Fruit fly (Drosophila melanogaster) whole organism, prepupa: ENCODE measurements around the gene CG7381.

Experiments
- CG10669 ChIP-seq: fragments of 200-800 bp; sonication (Bioruptor generic); optimal IDR thresholded peaks from 3 replicates; lab custom pipeline; 2018; ENCODE audit warnings: missing biosample characterization, mild to moderate bottlenecking, missing genetic modification characterization, moderate library complexity
- CG11294 ChIP-seq: fragments of 200-800 bp; sonication (Bioruptor generic); IDR thresholded peaks from 2 replicates; pipeline ENCODE4 v1.3.6; 2022; ENCODE audit warnings: missing biosample characterization, missing genetic modification characterization
- CG11762 ChIP-seq: fragments of 200-800 bp; sonication (Bioruptor generic); optimal IDR thresholded peaks from 3 replicates; lab custom pipeline; 2016; ENCODE audit warnings: missing biosample characterization, missing genetic modification characterization; ENCODE audit not compliant: insufficient read depth
- CG11902 ChIP-seq: fragments of 200-800 bp; sonication (Bioruptor generic); optimal IDR thresholded peaks from 3 replicates; lab custom pipeline; 2016; ENCODE audit warnings: missing biosample characterization, missing genetic modification characterization
- CG15336 ChIP-seq: fragments of 200-800 bp; sonication (Bioruptor generic); IDR thresholded peaks from 2 replicates; pipeline ENCODE4 v1.3.6; 2022; ENCODE audit warnings: missing biosample characterization, missing genetic modification characterization
- CG1621 ChIP-seq: fragments of 200-800 bp; sonication (Bioruptor generic); optimal IDR thresholded peaks from 3 replicates; lab custom pipeline; 2018; ENCODE audit warnings: missing biosample characterization, mild to moderate bottlenecking, missing genetic modification characterization
- CG16779 ChIP-seq: fragments of 200-800 bp; sonication (Bioruptor generic); optimal IDR thresholded peaks from 3 replicates; lab custom pipeline; 2017; ENCODE audit warnings: missing biosample characterization, mild to moderate bottlenecking, missing genetic modification characterization
- CG3032 ChIP-seq: fragments of 200-800 bp; optimal IDR thresholded peaks from 2 replicates; lab custom pipeline; 2019; ENCODE audit warnings: missing biosample characterization, mild to moderate bottlenecking, missing genetic modification characterization, moderate library complexity
- CG31627 ChIP-seq: fragments of 200-800 bp; sonication (Bioruptor generic); optimal IDR thresholded peaks from 3 replicates; lab custom pipeline; 2016; ENCODE audit warnings: missing biosample characterization, missing genetic modification characterization
- CG32006 ChIP-seq: fragments of 200-800 bp; sonication (Bioruptor generic); optimal IDR thresholded peaks from 3 replicates; lab custom pipeline; 2017; ENCODE audit warnings: missing biosample characterization, mild to moderate bottlenecking, missing genetic modification characterization
- CG34406 ChIP-seq: fragments of 200-800 bp; sonication (Bioruptor generic); optimal IDR thresholded peaks from 3 replicates; lab custom pipeline; 2016; ENCODE audit warnings: missing biosample characterization, missing genetic modification characterization
- CG3919 ChIP-seq: fragments of 200-800 bp; sonication (Bioruptor generic); optimal IDR thresholded peaks from 3 replicates; lab custom pipeline; 2016; ENCODE audit warnings: missing biosample characterization, missing genetic modification characterization
- CG4318 ChIP-seq: fragments of 200-800 bp; sonication (Bioruptor generic); optimal IDR thresholded peaks from 3 replicates; lab custom pipeline; 2017; ENCODE audit warnings: missing biosample characterization, mild to moderate bottlenecking, missing genetic modification characterization
- CG6163 ChIP-seq: fragments of 200-800 bp; sonication (Bioruptor generic); IDR thresholded peaks from 3 replicates; pipeline ENCODE4 v1.3.6; 2022; ENCODE audit warnings: missing biosample characterization, missing genetic modification characterization
- CG6276 ChIP-seq: fragments of 200-800 bp; sonication (Bioruptor generic); optimal IDR thresholded peaks from 2 replicates; lab custom pipeline; 2017; ENCODE audit warnings: missing biosample characterization, mild to moderate bottlenecking, missing genetic modification characterization
- CG6792 ChIP-seq: fragments of 200-800 bp; sonication (Bioruptor generic); optimal IDR thresholded peaks from 3 replicates; lab custom pipeline; 2016; ENCODE audit warnings: missing biosample characterization, missing genetic modification characterization
- CG6854 ChIP-seq: fragments of 200-800 bp; sonication (Bioruptor generic); optimal IDR thresholded peaks from 2 replicates; lab custom pipeline; 2017; ENCODE audit warnings: missing biosample characterization, mild to moderate bottlenecking, missing genetic modification characterization
- CG7368 ChIP-seq: fragments of 200-800 bp; sonication (Bioruptor generic); optimal IDR thresholded peaks from 3 replicates; lab custom pipeline; 2016; ENCODE audit warnings: missing biosample characterization, missing genetic modification characterization
- CG8119 ChIP-seq: fragments of 200-800 bp; sonication (Bioruptor generic); IDR thresholded peaks from 3 replicates; pipeline ENCODE4 v1.3.6; 2022; ENCODE audit warnings: missing biosample characterization, missing genetic modification characterization
- CG8319 ChIP-seq: fragments of 200-800 bp; sonication (Bioruptor generic); optimal IDR thresholded peaks from 3 replicates; lab custom pipeline; 2016; ENCODE audit warnings: missing biosample characterization, missing genetic modification characterization
- CG8632 ChIP-seq: fragments of 200-800 bp; sonication (Bioruptor generic); optimal IDR thresholded peaks from 3 replicates; lab custom pipeline; 2016; ENCODE audit warnings: missing biosample characterization, missing genetic modification characterization
- Eip78C ChIP-seq: fragments of 200-800 bp; sonication (Bioruptor generic); peaks from one replicate; lab custom pipeline; 2016; ENCODE audit warnings: missing biosample characterization, missing genetic modification characterization
- Ets21C ChIP-seq: fragments of 200-800 bp; sonication (Bioruptor generic); optimal IDR thresholded peaks from 3 replicates; lab custom pipeline; 2016; ENCODE audit warnings: missing biosample characterization, missing genetic modification characterization
- Ets96B ChIP-seq: fragments of 200-800 bp; optimal IDR thresholded peaks from 2 replicates; lab custom pipeline; 2019; ENCODE audit warnings: missing biosample characterization, mild to moderate bottlenecking, missing genetic modification characterization, moderate library complexity
- Gug ChIP-seq: fragments of 200-800 bp; sonication (Bioruptor generic); IDR thresholded peaks from 2 replicates; pipeline ENCODE4 v1.3.6; 2022; ENCODE audit warnings: missing biosample characterization, missing genetic modification characterization
- Hr38 ChIP-seq: sonication (Bioruptor generic); optimal IDR thresholded peaks from 2 replicates; lab custom pipeline; 2016; ENCODE audit warnings: missing biosample characterization, missing genetic modification characterization
- Hr39 ChIP-seq: fragments of 200-800 bp; sonication (Bioruptor generic); optimal IDR thresholded peaks from 2 replicates; lab custom pipeline; 2016; ENCODE audit warnings: missing biosample characterization, missing genetic modification characterization
- Hr4 ChIP-seq: fragments of 200-800 bp; sonication (Bioruptor generic); optimal IDR thresholded peaks from 3 replicates; lab custom pipeline; 2016; ENCODE audit warnings: missing biosample characterization, missing genetic modification characterization
- Lpt ChIP-seq: fragments of 200-800 bp; sonication (Bioruptor generic); optimal IDR thresholded peaks from 3 replicates; lab custom pipeline; 2016; ENCODE audit warnings: missing biosample characterization, missing genetic modification characterization
- Met ChIP-seq: fragments of 200-800 bp; sonication (Bioruptor generic); optimal IDR thresholded peaks from 3 replicates; lab custom pipeline; 2016; ENCODE audit warnings: missing biosample characterization, missing genetic modification characterization
- Smox ChIP-seq: fragments of 200-800 bp; sonication (Bioruptor generic); optimal IDR thresholded peaks from 3 replicates; lab custom pipeline; 2016; ENCODE audit warnings: missing biosample characterization, missing genetic modification characterization
- Sox102F ChIP-seq: fragments of 200-800 bp; sonication (Bioruptor generic); optimal IDR thresholded peaks from 2 replicates; lab custom pipeline; 2016; ENCODE audit warnings: missing biosample characterization, mild to moderate bottlenecking, missing genetic modification characterization
- Sox14 ChIP-seq: fragments of 200-800 bp; sonication (Bioruptor generic); optimal IDR thresholded peaks from 3 replicates; lab custom pipeline; 2016; ENCODE audit warnings: missing biosample characterization, missing genetic modification characterization
- achi ChIP-seq: fragments of 200-800 bp; sonication (Bioruptor generic); optimal IDR thresholded peaks from 3 replicates; lab custom pipeline; 2016; ENCODE audit warnings: missing biosample characterization, missing genetic modification characterization
- acj6 ChIP-seq: fragments of 200-800 bp; sonication (Bioruptor generic); optimal IDR thresholded peaks from 3 replicates; lab custom pipeline; 2016; ENCODE audit warnings: missing biosample characterization, missing genetic modification characterization
- cyc ChIP-seq: fragments of 200-800 bp; sonication (Bioruptor generic); optimal IDR thresholded peaks from 3 replicates; lab custom pipeline; 2016; ENCODE audit warnings: missing biosample characterization, missing genetic modification characterization
- dac ChIP-seq: fragments of 200-800 bp; sonication (Bioruptor generic); optimal IDR thresholded peaks from 2 replicates; lab custom pipeline; 2017; ENCODE audit warnings: missing biosample characterization, mild to moderate bottlenecking, missing genetic modification characterization
- dsx ChIP-seq: fragments of 200-800 bp; optimal IDR thresholded peaks from 3 replicates; lab custom pipeline; 2019; ENCODE audit warnings: missing biosample characterization, mild to moderate bottlenecking, missing genetic modification characterization, moderate library complexity; ENCODE audit not compliant: poor library complexity, severe bottlenecking
- eg ChIP-seq: fragments of 200-800 bp; sonication (Bioruptor generic); IDR thresholded peaks from 3 replicates; pipeline ENCODE4 v1.3.6; 2022; ENCODE audit warnings: missing biosample characterization, missing genetic modification characterization
- fd59A ChIP-seq: fragments of 200-800 bp; sonication (Bioruptor generic); optimal IDR thresholded peaks from 2 replicates; lab custom pipeline; 2017; ENCODE audit warnings: missing biosample characterization, mild to moderate bottlenecking, missing genetic modification characterization, missing genetic modification reagents
- fd85E ChIP-seq: fragments of 200-800 bp; sonication (Bioruptor generic); optimal IDR thresholded peaks from 3 replicates; lab custom pipeline; 2016; ENCODE audit warnings: missing biosample characterization, missing genetic modification characterization
- fkh ChIP-seq: fragments of 200-800 bp; sonication (Bioruptor generic); optimal IDR thresholded peaks from 3 replicates; lab custom pipeline; 2017; ENCODE audit warnings: missing biosample characterization, mild to moderate bottlenecking, missing genetic modification characterization, moderate library complexity
- lz ChIP-seq: fragments of 200-800 bp; sonication (Bioruptor generic); optimal IDR thresholded peaks from 3 replicates; lab custom pipeline; 2016; ENCODE audit warnings: missing biosample characterization, missing genetic modification characterization
- pdm3 ChIP-seq: fragments of 200-800 bp; sonication (Bioruptor generic); optimal IDR thresholded peaks from 3 replicates; lab custom pipeline; 2016; ENCODE audit warnings: missing biosample characterization, missing genetic modification characterization
- salr ChIP-seq, 2 experiments: fragments of 200-800 bp; sonication (Bioruptor generic); optimal IDR thresholded peaks; 3 replicates each; lab custom pipeline; 2016 to 2018; ENCODE audit warnings: missing biosample characterization in 2 of 2, missing genetic modification characterization in 2 of 2, mild to moderate bottlenecking in 1 of 2
- spab ChIP-seq: fragments of 200-800 bp; sonication (Bioruptor generic); optimal IDR thresholded peaks from 2 replicates; lab custom pipeline; 2017; ENCODE audit warnings: missing biosample characterization, mild to moderate bottlenecking, missing genetic modification characterization, missing genetic modification reagents
- ss ChIP-seq, 2 experiments: fragments of 200-800 bp; sonication (Bioruptor generic); optimal IDR thresholded peaks; 2 replicates in 1 of 2; 3 replicates in 1 of 2; lab custom pipeline; 2017 to 2018; ENCODE audit warnings: mild to moderate bottlenecking in 2 of 2, missing biosample characterization in 2 of 2, missing genetic modification characterization in 2 of 2, moderate library complexity in 1 of 2

Gene CG7381

dm6 chr3R:13012351-13012750, 35.1 kb upstream of the CG7381 start (continued):
- peak; percentile 49 for TF ChIP-seq CG3032 (tag; lab: Kevin White, UChicago)
- peak; percentile 63 for TF ChIP-seq CG1621 (tag; lab: Kevin White, UChicago)
- peak; percentile 67 for TF ChIP-seq Ets21C
- peak; percentile 77 for TF ChIP-seq CG6276
- peak; percentile 63 for TF ChIP-seq Ets96B
- TF ChIP-seq CG15336 (GFP tag; lab: Robert Waterston, UW): no peak; the same call in 1 of the 2 replicates
- TF ChIP-seq CG31627 (GFP tag; lab: Kevin White, UChicago): peak; percentile 80
- peak; percentile 77 for TF ChIP-seq dac (GFP tag; lab: Kevin White, UChicago)
- peak; percentile 33 for TF ChIP-seq fd59A (GFP tag; lab: Kevin White, UChicago)
- peak; percentile 68 for TF ChIP-seq Smox
- TF ChIP-seq cyc (GFP tag; lab: Kevin White, UChicago): peak; percentile 74
- TF ChIP-seq lz (GFP tag; lab: Kevin White, UChicago): peak; percentile 82
- peak; percentile 77 for TF ChIP-seq CG32006
- peak; percentile 62 for TF ChIP-seq CG8632 (GFP tag; lab: Kevin White, UChicago)
- peak; percentile 90 for TF ChIP-seq Sox14 (GFP tag; lab: Kevin White, UChicago)

DNA sequence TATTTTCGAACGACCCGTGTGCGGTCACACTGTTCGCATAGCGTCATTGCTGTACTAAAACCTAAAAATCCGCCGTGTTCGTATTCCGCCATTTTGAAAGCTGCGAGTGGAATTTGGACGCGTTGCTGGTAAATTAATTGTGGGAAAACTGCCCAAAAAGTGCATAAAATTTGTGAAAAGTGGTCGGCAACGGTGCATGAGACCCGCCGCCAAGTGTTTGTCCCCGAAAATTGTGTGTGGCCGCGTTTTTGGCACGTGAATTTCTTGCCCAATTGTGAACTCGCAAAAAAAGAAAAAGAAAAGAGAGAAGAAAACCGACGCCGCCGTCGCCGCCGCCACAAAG, 34.3 kb upstream of the CG7381 start, which contains the start of gene CtBP:
Gene CtBP, plus strand, starts transcription at position 29 of the 343 bp plus-strand sequence.
- TF ChIP-seq CG32006: no peak
- TF ChIP-seq Smox: no peak
- no peak for TF ChIP-seq fd85E (GFP tag; lab: Kevin White, UChicago)
- TF ChIP-seq CG16779 (tag; lab: Kevin White, UChicago): peak; percentile 15
- no peak for TF ChIP-seq CG3032 (tag; lab: Kevin White, UChicago)
- no peak for TF ChIP-seq spab (GFP tag; lab: Kevin White, UChicago)
- TF ChIP-seq CG15336 (GFP tag; lab: Robert Waterston, UW): no peak
- peak; percentile 92 for TF ChIP-seq CG1621 (tag; lab: Kevin White, UChicago)
- TF ChIP-seq Eip78C (GFP tag; lab: Kevin White, UChicago): no peak
- TF ChIP-seq CG7368: no peak
- TF ChIP-seq Hr39 (GFP tag; lab: Kevin White, UChicago): no peak
- TF ChIP-seq achi (GFP tag; lab: Kevin White, UChicago): no peak
- no peak for TF ChIP-seq Ets96B
- no peak for TF ChIP-seq Met (GFP tag; lab: Kevin White, UChicago)
- TF ChIP-seq CG8319 (GFP tag; lab: Kevin White, UChicago): no peak
- TF ChIP-seq lz (GFP tag; lab: Kevin White, UChicago): no peak
- no peak for TF ChIP-seq Lpt (GFP tag; lab: Kevin White, UChicago)
- no peak for TF ChIP-seq dsx
- no peak for TF ChIP-seq eg
- 0 out of 3 replicates have a peak, but pooled peaks have one; percentile 26 for TF ChIP-seq CG8119 (GFP tag; lab: Robert Waterston, UW)
- TF ChIP-seq CG10669 (GFP tag; lab: Kevin White, UChicago): no peak
- TF ChIP-seq pdm3 (GFP tag; lab: Kevin White, UChicago): no peak
- peak; percentile 40 for TF ChIP-seq CG6854 (GFP tag; lab: Kevin White, UChicago)
- no peak for TF ChIP-seq CG6792 (GFP tag; lab: Kevin White, UChicago)
- no peak for TF ChIP-seq CG4318 (GFP tag; lab: Kevin White, UChicago)
- TF ChIP-seq fkh (GFP tag; lab: Kevin White, UChicago): no peak
- TF ChIP-seq CG6276: no peak
- TF ChIP-seq fd59A (GFP tag; lab: Kevin White, UChicago): no peak
- no peak for TF ChIP-seq Ets21C
- TF ChIP-seq Gug (GFP tag; lab: Robert Waterston, UW): no peak
- peak in 1 of 2 experiments; percentile 31 for TF ChIP-seq ss (GFP tag; optimal IDR thresholded peaks at IDR 0.05; lab: Kevin White, UChicago)
- TF ChIP-seq CG11294 (GFP tag; lab: Robert Waterston, UW): no peak
- no peak for TF ChIP-seq Hr38 (GFP tag; lab: Kevin White, UChicago)
- no peak for TF ChIP-seq CG11902 (GFP tag; lab: Kevin White, UChicago)
- TF ChIP-seq salr (GFP tag; optimal IDR thresholded peaks at IDR 0.05; lab: Kevin White, UChicago): no peak
- TF ChIP-seq Hr4 (GFP tag; lab: Kevin White, UChicago): no peak
- no peak for TF ChIP-seq acj6 (GFP tag; lab: Kevin White, UChicago)
- no peak for TF ChIP-seq Sox102F (GFP tag; lab: Kevin White, UChicago)
- TF ChIP-seq CG34406 (GFP tag; lab: Kevin White, UChicago): no peak
- TF ChIP-seq dac (GFP tag; lab: Kevin White, UChicago): no peak
- TF ChIP-seq CG6163 (GFP tag; lab: Robert Waterston, UW): no peak
- no peak for TF ChIP-seq CG8632 (GFP tag; lab: Kevin White, UChicago)
- no peak for TF ChIP-seq CG3919 (GFP tag; lab: Kevin White, UChicago)
- no peak for TF ChIP-seq CG11762 (GFP tag; lab: Kevin White, UChicago)
